Fruit fly (Drosophila melanogaster) Kc167 (cell line): ENCODE results near the gene retm.

ENCODE experiments used
- Myc ChIP-seq: fragments of >200 bp; optimal IDR thresholded peaks from 2 replicates; lab custom pipeline; 2017; ENCODE audit warnings: missing external identifiers
- Sin3A ChIP-seq: fragments of >200 bp; optimal IDR thresholded peaks from 2 replicates; lab custom pipeline; 2018; ENCODE audit warnings: missing external identifiers
- h ChIP-seq: fragments of >200 bp; optimal IDR thresholded peaks from 3 replicates; lab custom pipeline; 2018; ENCODE audit warnings: missing external identifiers
- insv ChIP-seq: fragments of >200 bp; optimal IDR thresholded peaks from 3 replicates; lab custom pipeline; 2018; ENCODE audit warnings: missing external identifiers
- psq ChIP-seq: fragments of >200 bp; optimal IDR thresholded peaks from 2 replicates; lab custom pipeline; 2017; ENCODE audit warnings: missing external identifiers
- ttk ChIP-seq: sonication (Bioruptor generic); optimal IDR thresholded peaks from 2 replicates; lab custom pipeline; 2017; ENCODE audit warnings: missing external identifiers

The retm gene

DNA sequence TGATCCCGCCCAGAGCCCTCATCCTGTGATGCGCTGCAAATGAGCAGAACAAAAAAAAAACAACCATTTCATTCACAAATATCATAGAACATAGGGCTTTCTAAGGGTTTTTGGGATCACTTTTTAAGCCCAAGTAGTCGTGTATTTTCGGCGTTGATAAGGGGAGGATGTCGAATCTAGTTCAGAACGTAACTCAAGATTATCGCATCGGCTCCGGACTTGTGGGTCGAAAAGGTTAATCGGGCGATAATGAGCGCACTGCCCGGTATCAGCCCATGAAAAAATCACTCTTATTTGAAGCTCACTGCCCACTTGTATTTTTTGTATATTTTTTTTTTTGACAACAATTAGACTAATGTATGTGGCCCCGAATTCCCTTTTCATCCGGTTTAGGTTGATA is 33.2 kb downstream of the retm start:
- no peak for TF ChIP-seq h (lab: Kevin White, UChicago)
- no peak for TF ChIP-seq insv
- no peak for TF ChIP-seq Sin3A (lab: Kevin White, UChicago)
- TF ChIP-seq Myc (lab: Kevin White, UChicago): no peak
- TF ChIP-seq psq (lab: Kevin White, UChicago): no peak
- TF ChIP-seq ttk (lab: Kevin White, UChicago): no peak

DNA sequence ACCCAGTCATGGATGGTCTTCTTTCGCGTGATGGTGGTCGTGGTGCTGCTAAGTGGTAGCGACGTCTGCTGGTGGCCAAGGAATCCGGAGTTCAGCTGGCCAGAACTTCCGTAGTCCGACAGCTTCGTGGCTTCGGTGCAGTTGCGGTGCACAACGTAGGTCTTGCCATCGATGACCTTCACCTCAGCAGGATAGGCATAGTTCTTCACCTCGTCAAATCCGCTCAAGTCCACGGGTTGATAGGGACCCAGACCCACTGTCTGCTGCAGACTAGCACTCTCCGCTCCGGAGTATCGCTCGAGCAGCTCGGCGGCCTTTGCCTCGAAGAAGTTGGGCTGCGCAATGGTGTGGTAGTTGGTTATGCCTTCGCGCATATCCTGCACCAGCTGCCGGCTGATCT is 34.2 kb downstream of the retm start:
- TF ChIP-seq Sin3A (lab: Kevin White, UChicago) (no peak), h (lab: Kevin White, UChicago) (no peak), insv (no peak), ttk (lab: Kevin White, UChicago) (no peak), Myc (lab: Kevin White, UChicago) (no peak), psq (lab: Kevin White, UChicago) (no peak)

DNA sequence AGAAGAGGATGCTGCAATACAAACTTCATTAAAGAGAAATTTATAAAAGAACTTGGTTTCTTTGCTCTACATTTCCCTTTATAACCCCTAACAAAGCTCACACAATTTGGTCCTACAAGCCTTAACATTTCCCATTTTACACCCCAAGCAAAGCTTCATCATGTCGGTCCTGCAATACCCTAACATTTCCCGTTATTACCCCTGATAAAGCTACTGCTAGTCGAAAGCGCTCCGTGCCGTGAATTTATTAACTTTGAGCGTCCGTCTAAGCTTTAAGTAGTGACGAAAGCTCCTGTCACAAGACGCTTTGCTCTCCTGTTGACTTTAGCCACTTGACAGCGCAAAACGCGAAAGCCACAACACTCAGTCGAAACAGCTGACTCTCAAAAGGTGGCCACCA is 43.8 kb downstream of the retm start, which contains the start of gene CG13982:
Gene CG13982, plus strand, starts transcription at position 363 of the 400 bp plus-strand sequence.
- TF ChIP-seq Myc (lab: Kevin White, UChicago) (no peak), ttk (lab: Kevin White, UChicago) (no peak), psq (lab: Kevin White, UChicago) (no peak), Sin3A (lab: Kevin White, UChicago) (no peak), h (lab: Kevin White, UChicago) (no peak), insv (no peak)

DNA sequence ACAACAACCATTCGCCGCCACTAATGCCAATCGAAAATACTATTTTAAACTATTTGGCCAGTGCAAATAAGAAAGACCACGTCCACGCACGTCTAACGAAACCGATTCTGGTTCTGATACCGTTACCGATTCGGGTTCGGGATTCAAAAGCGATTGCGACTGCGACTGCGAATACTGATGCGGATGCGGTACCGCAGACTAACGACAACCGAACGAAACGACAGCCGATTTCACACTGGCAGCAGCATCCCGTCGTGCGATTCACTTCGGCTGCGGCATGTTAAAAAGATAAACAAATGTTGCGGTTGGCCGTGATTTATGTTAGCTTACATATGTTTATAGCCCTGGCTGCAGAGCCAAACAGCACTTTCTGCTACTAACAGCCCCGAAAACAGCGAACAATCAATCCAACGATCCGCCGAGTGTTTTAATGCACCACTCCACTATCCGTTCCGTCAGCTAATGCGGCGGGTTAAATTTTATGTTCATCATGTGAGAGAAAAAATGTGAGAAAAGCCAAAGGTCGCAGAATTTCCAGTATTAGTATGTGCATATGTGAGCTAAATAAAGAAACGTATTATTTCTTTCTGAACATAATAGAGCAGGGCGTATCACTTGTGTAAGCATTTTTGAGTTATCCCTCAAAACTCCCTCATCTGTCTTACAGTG is 44.5 kb downstream of the retm start, which contains the start of gene DIP-epsilon:
Gene DIP-epsilon, minus strand, starts transcription at position 238 of the 669 bp plus-strand sequence.
- no peak for TF ChIP-seq Sin3A (lab: Kevin White, UChicago)
- TF ChIP-seq psq (lab: Kevin White, UChicago): no peak
- TF ChIP-seq insv: no peak
- no peak for TF ChIP-seq ttk (lab: Kevin White, UChicago)
- TF ChIP-seq Myc (lab: Kevin White, UChicago): no peak
- TF ChIP-seq h (lab: Kevin White, UChicago): no peak
